Fruit fly (Drosophila melanogaster): ENCODE data around the gene Nsf2.

DNA sequence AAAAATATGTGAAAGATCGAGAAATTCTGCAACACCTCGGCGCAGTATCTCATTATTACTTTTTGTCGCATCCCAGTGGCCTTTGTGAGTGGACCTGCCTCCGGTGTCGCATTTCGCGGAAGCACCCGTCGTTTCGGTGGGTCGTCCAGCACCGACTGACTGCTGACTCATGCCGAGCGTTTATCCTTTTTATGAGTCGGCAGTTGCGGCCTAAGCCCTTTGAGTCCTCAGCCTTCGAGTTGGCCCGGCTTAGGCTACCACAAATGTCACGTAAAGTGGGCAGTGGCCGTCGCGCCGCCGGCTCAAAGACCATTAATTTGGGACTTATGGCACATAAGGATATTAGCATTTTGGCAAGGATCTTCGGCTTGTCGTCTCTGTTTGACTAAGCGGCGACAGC lies 26.1 kb downstream of the Nsf2 start:
- TF ChIP-seq psq (optimal IDR thresholded peaks at IDR 0.05) (no peak), CG8478 (optimal IDR thresholded peaks at IDR 0.05) (no peak), pan (optimal IDR thresholded peaks at IDR 0.05) (no peak), usp (GFP tag; optimal IDR thresholded peaks at IDR 0.05) (no peak), EcR (GFP tag; optimal IDR thresholded peaks at IDR 0.05) (no peak)

Measured in whole organism.